Worm (Caenorhabditis elegans): ENCODE data around the gene Y25C1A.6.

The Y25C1A.6 gene

ce11 chrII:3066401-3066800 lies 5.5 kb downstream of the Y25C1A.6 start:
- TF ChIP-seq hlh-11 (tag; optimal IDR thresholded peaks at IDR 0.05) (no peak), unc-39 (tag; optimal IDR thresholded peaks at IDR 0.05) (no peak), T20F7.1 (GFP tag; optimal IDR thresholded peaks at IDR 0.05) (no peak), dmd-9 (GFP tag; IDR thresholded peaks at IDR 0.05) (no peak), daf-12 (tag; optimal IDR thresholded peaks at IDR 0.05) (no peak), ceh-28 (tag; optimal IDR thresholded peaks at IDR 0.05) (peak; percentile 81), lin-15B (tag; optimal IDR thresholded peaks at IDR 0.05) (no peak), R02D3.7 (tag; optimal IDR thresholded peaks at IDR 0.05) (no peak)

ce11 chrII:3067447-3067846 lies 6.6 kb downstream of the Y25C1A.6 start:
- TF ChIP-seq ceh-28 (tag; optimal IDR thresholded peaks at IDR 0.05) (peak; percentile 96), mes-2 (tag; optimal IDR thresholded peaks at IDR 0.05; ENCODE audit: poor library complexity, severe bottlenecking) (no peak), nhr-11 (tag; optimal IDR thresholded peaks at IDR 0.05) (no peak)

DNA sequence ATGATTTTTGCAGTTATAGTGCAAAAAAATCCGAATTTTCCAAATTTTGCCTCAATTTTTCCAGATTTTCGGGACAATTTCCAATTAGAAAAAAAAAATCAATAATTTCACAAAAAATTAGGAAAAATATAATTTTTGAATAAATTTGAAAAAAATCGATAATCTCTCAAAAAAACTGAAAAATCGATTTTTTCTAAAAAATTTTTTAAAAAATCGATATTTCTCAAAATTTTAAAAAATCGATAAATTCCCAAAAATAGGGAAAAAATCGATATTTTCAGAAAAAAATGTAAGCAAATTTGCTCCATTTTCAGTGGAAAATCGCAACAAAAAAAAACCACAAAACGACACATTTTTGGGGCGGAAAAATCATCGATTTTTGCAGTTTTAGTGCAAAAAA lies 7.0 kb downstream of the Y25C1A.6 start:
- TF ChIP-seq lin-38 (GFP tag; IDR thresholded peaks at IDR 0.05) (no peak), aha-1 (tag) (peak; percentile 86)

DNA sequence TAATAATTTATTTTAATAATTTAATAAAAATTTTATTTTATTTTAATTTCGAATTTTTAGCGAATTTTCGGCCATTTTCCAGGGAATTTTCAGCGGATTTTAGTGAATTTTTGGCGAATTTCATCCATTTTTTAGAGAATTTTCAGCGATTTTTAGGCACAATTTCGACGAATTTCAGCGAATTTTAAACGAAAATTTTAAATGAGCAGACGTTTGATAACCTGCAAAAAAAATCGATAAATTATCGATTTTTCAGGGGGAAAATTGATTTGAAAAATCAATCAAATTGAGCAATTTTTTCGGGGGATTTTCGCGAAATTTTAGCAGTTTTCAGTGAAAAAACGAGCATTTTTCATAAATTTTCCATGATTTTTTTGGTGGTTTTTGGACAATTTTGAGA lies 7.8 kb downstream of the Y25C1A.6 start:
- TF ChIP-seq ceh-28 (tag; optimal IDR thresholded peaks at IDR 0.05) (peak; percentile 55), ctbp-1 (GFP tag; IDR thresholded peaks at IDR 0.05) (no peak), aha-1 (tag) (peak; percentile 61)

ce11 chrII:3070182-3070581 lies 9.3 kb downstream of the Y25C1A.6 start:
- TF ChIP-seq ceh-28 (tag; optimal IDR thresholded peaks at IDR 0.05), result peak; percentile 95
- TF ChIP-seq skn-1 (tag; optimal IDR thresholded peaks at IDR 0.05), result no peak
- TF ChIP-seq F37D6.2 (tag; optimal IDR thresholded peaks at IDR 0.05), result no peak

DNA sequence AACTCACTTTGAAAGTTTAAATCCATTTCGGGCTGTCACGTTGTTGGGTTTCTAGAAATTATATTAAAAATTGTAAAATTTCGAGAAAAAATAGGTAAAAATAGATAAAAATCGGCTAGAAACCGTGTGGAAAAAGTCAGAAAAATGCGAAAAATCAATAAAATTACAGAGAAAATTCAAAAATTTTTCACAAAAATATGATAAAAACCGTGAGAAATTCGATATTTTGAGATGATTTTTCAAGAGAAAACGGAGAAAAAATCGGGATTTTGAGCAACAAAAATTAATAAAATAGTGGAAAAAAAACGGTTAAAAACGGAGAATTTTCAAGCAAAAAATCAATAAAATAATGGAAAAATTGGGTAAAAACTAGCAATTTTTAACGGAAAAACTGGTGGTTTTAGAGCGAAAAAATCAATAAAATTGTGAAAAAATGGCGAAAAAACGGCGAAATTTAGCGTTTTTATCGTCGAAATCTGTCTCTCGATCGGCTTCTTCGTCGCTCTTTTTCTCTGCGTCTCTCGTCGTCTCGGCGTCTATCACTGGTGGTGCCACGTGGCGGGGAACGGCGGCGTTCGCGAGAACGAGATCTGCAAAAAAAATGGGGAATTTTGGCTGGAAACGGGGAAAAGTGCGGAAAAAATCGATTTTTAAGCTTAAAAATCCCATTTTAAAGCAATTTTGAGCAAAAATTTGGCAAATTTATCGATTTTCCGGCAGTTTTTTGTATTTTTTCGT lies 10.3 kb downstream of the Y25C1A.6 start, which contains the start of gene Y25C1A.7:
TSS of gene Y25C1A.7 (minus strand) at position 51 of the 738 bp plus-strand sequence.
- TF ChIP-seq mes-2 (tag; optimal IDR thresholded peaks at IDR 0.05; ENCODE audit: poor library complexity, severe bottlenecking) (peak; percentile 35), attf-4 (tag; optimal IDR thresholded peaks at IDR 0.05) (no peak), hlh-30 (tag; optimal IDR thresholded peaks at IDR 0.05; ENCODE audit: insufficient read depth) (no peak), nhr-77 (tag; optimal IDR thresholded peaks at IDR 0.05) (no peak), pqm-1 (tag; optimal IDR thresholded peaks at IDR 0.05) (no peak)

ce11 chrII:3076915-3077314 lies 16.0 kb downstream of the Y25C1A.6 start, which contains the start of gene Y25C1A.8:
Gene Y25C1A.8, minus strand, starts transcription at chrII:3076959.
- TF ChIP-seq hlh-30 (tag; optimal IDR thresholded peaks at IDR 0.05; ENCODE audit: insufficient read depth) (peak; percentile 92), madf-9 (GFP tag; conservative IDR thresholded peaks at IDR 0.05) (peak; percentile 81), egl-27 (tag; optimal IDR thresholded peaks at IDR 0.05) (no peak), pqm-1 (tag; optimal IDR thresholded peaks at IDR 0.05) (peak; percentile 6), attf-4 (tag; optimal IDR thresholded peaks at IDR 0.05) (no peak), snpc-1.2 (GFP tag; IDR thresholded peaks at IDR 0.05) (peak; percentile 66), nhr-48 (tag; optimal IDR thresholded peaks at IDR 0.05) (peak; percentile 30), fkh-10 (GFP tag; optimal IDR thresholded peaks at IDR 0.05) (peak; percentile 53), ceh-32 (tag; optimal IDR thresholded peaks at IDR 0.05; ENCODE audit: poor library complexity) (peak; percentile 46), lin-29 (GFP tag; IDR thresholded peaks at IDR 0.05) (peak; percentile 80), T26A8.4 (GFP tag; IDR thresholded peaks at IDR 0.05) (peak; percentile 95), lsy-2 (tag; optimal IDR thresholded peaks at IDR 0.05) (peak; percentile 99 to 100), nhr-10 (tag; optimal IDR thresholded peaks at IDR 0.05) (peak; percentile 2), F37D6.2 (tag; optimal IDR thresholded peaks at IDR 0.05) (peak; percentile 78), skn-1 (tag; optimal IDR thresholded peaks at IDR 0.05) (no peak), nhr-42 (GFP tag; IDR thresholded peaks at IDR 0.05) (peak; percentile 75), ZK546.5 (tag; optimal IDR thresholded peaks at IDR 0.05) (no peak), daf-19 (GFP tag; conservative IDR thresholded peaks at IDR 0.05) (no peak), ceh-20 (GFP tag; IDR thresholded peaks at IDR 0.05) (peak; percentile 86), F10B5.3 (tag; optimal IDR thresholded peaks at IDR 0.05) (peak; percentile 87), ceh-62 (tag; optimal IDR thresholded peaks at IDR 0.05) (no peak), tra-1 (GFP tag; IDR thresholded peaks at IDR 0.05) (peak; percentile 55; the same call in 1 of the 2 replicates), mdl-1 (tag; optimal IDR thresholded peaks at IDR 0.05) (peak in 1 of 2 experiments; percentile 69), ceh-28 (tag; optimal IDR thresholded peaks at IDR 0.05) (no peak), ZK337.2 (GFP tag; IDR thresholded peaks at IDR 0.05) (peak; percentile 61; the same call in 1 of the 2 replicates)
